Worm (Caenorhabditis elegans) whole organism, young adult: Measurements from ENCODE around the gene dsl-2.

Experiments used
- F10E7.11 ChIP-seq: sonication (generic microtip); optimal IDR thresholded peaks from 2 replicates; lab custom pipeline; 2017; ENCODE audit warnings: mild to moderate bottlenecking, missing genetic modification characterization, moderate library complexity, missing compliant biosample characterization
- F22D6.2 ChIP-seq: sonication (generic microtip); optimal IDR thresholded peaks from 2 replicates; lab custom pipeline; 2016; ENCODE audit warnings: mild to moderate bottlenecking, missing genetic modification characterization, missing compliant biosample characterization
- F23B12.7 ChIP-seq: sonication (generic microtip); optimal IDR thresholded peaks from 2 replicates; lab custom pipeline; 2017; ENCODE audit warnings: missing genetic modification characterization, mild to moderate bottlenecking, missing compliant biosample characterization, antibody characterized with exemption, moderate library complexity; ENCODE audit not compliant: insufficient read depth
- K11D2.4 ChIP-seq: fragments of 200-800 bp; sonication (Bioruptor generic); IDR thresholded peaks from 2 replicates; pipeline ENCODE4 v1.3.6; 2022; ENCODE audit warnings: missing genetic modification reagents, missing genetic modification characterization, missing compliant biosample characterization
- T07F8.4 ChIP-seq: sonication (generic microtip); optimal IDR thresholded peaks from 2 replicates; lab custom pipeline; 2016; ENCODE audit warnings: mild to moderate bottlenecking, missing genetic modification characterization, moderate library complexity, missing compliant biosample characterization
- ZK185.1 ChIP-seq: sonication (generic microtip); optimal IDR thresholded peaks from 2 replicates; lab custom pipeline; 2016; ENCODE audit warnings: mild to moderate bottlenecking, missing genetic modification characterization, missing compliant biosample characterization; ENCODE audit not compliant: poor library complexity, severe bottlenecking
- aptf-2 ChIP-seq: fragments of 200-800 bp; sonication (Bioruptor generic); conservative IDR thresholded peaks from 2 replicates; pipeline ENCODE4 v1.3.6; 2022; ENCODE audit warnings: missing genetic modification reagents, missing genetic modification characterization, missing compliant biosample characterization
- attf-3 ChIP-seq: fragments of 200-800 bp; sonication (Bioruptor generic); conservative IDR thresholded peaks from 2 replicates; pipeline ENCODE4 v1.3.6; 2022; ENCODE audit warnings: missing genetic modification reagents, missing genetic modification characterization, missing compliant biosample characterization
- attf-5 ChIP-seq: fragments of 200-800 bp; sonication (Bioruptor generic); optimal IDR thresholded peaks from 2 replicates; lab custom pipeline; 2018; ENCODE audit warnings: mild to moderate bottlenecking, missing genetic modification characterization, missing compliant biosample characterization
- cebp-2 ChIP-seq: fragments of 200-800 bp; sonication (Bioruptor generic); IDR thresholded peaks from 2 replicates; pipeline ENCODE4 v1.3.6; 2022; ENCODE audit warnings: missing genetic modification characterization, missing compliant biosample characterization
- ceh-100 ChIP-seq: fragments of 200-800 bp; sonication (Bioruptor generic); IDR thresholded peaks from 2 replicates; pipeline ENCODE4 v1.3.6; 2022; ENCODE audit warnings: missing genetic modification reagents, missing genetic modification characterization, missing compliant biosample characterization
- ceh-27 ChIP-seq: fragments of 200-800 bp; sonication (Bioruptor generic); optimal IDR thresholded peaks from 2 replicates; lab custom pipeline; 2018; ENCODE audit warnings: mild to moderate bottlenecking, missing genetic modification characterization, moderate library complexity, missing compliant biosample characterization
- ceh-40 ChIP-seq: fragments of 200-800 bp; sonication (Bioruptor generic); IDR thresholded peaks from 2 replicates; pipeline ENCODE4 v1.3.6; 2022; ENCODE audit warnings: missing genetic modification characterization, missing compliant biosample characterization
- dox-1 ChIP-seq: fragments of 200-800 bp; sonication (Bioruptor generic); IDR thresholded peaks from 2 replicates; pipeline ENCODE4 v1.3.6; 2022; ENCODE audit warnings: missing genetic modification reagents, missing genetic modification characterization, missing compliant biosample characterization
- egrh-3 ChIP-seq: fragments of 200-800 bp; sonication (Bioruptor generic); IDR thresholded peaks from 2 replicates; pipeline ENCODE4 v1.3.6; 2022; ENCODE audit warnings: missing genetic modification reagents, missing genetic modification characterization, missing compliant biosample characterization
- hlh-26 ChIP-seq: fragments of 200-800 bp; sonication (Bioruptor generic); conservative IDR thresholded peaks from 2 replicates; pipeline ENCODE4 v1.3.6; 2022; ENCODE audit warnings: missing genetic modification reagents, missing genetic modification characterization, missing compliant biosample characterization
- hrde-1 ChIP-seq: sonication (generic microtip); optimal IDR thresholded peaks from 2 replicates; lab custom pipeline; 2016; ENCODE audit warnings: missing genetic modification characterization, mild to moderate bottlenecking, missing compliant biosample characterization, moderate library complexity, missing genotype, missing genetic modification reagents, borderline replicate concordance
- lag-1 ChIP-seq: fragments of 200-800 bp; sonication (Bioruptor generic); IDR thresholded peaks from 2 replicates; pipeline ENCODE4 v1.3.6; 2022; ENCODE audit warnings: missing genetic modification reagents, missing genetic modification characterization, missing compliant biosample characterization
- let-526 ChIP-seq: fragments of 200-800 bp; sonication (Bioruptor generic); IDR thresholded peaks from 2 replicates; pipeline ENCODE4 v1.3.6; 2022; ENCODE audit warnings: missing genetic modification reagents, missing genetic modification characterization, missing compliant biosample characterization
- let-607 ChIP-seq, 2 experiments: fragments of 200-800 bp in 1 of 2; sonication (Bioruptor generic) in 1 of 2; sonication (generic microtip) in 1 of 2; optimal IDR thresholded peaks; 2 replicates each; lab custom pipeline; 2016 to 2018; ENCODE audit warnings: mild to moderate bottlenecking in 2 of 2, missing compliant biosample characterization in 2 of 2, missing genetic modification characterization in 2 of 2, moderate library complexity in 2 of 2, missing genotype in 1 of 2
- lin-26 ChIP-seq: fragments of 200-800 bp; sonication (Bioruptor generic); IDR thresholded peaks from 2 replicates; pipeline ENCODE4 v1.3.6; 2022; ENCODE audit warnings: missing genetic modification reagents, missing genetic modification characterization, missing compliant biosample characterization
- lin-40 ChIP-seq: sonication (generic microtip); optimal IDR thresholded peaks from 2 replicates; lab custom pipeline; 2016; ENCODE audit warnings: missing genetic modification characterization, mild to moderate bottlenecking, missing compliant biosample characterization, missing genotype, missing genetic modification reagents
- lsl-1 ChIP-seq: fragments of 200-800 bp; sonication (Bioruptor generic); optimal IDR thresholded peaks from 2 replicates; lab custom pipeline; 2018; ENCODE audit warnings: mild to moderate bottlenecking, missing genetic modification characterization, moderate library complexity, missing compliant biosample characterization
- madf-10 ChIP-seq: sonication (generic microtip); optimal IDR thresholded peaks from 2 replicates; lab custom pipeline; 2016; ENCODE audit warnings: mild to moderate bottlenecking, missing genetic modification characterization, missing compliant biosample characterization
- mcd-1 ChIP-seq: fragments of 200-800 bp; sonication (Bioruptor generic); IDR thresholded peaks from 2 replicates; pipeline ENCODE4 v1.3.6; 2022; ENCODE audit warnings: missing genetic modification reagents, missing genetic modification characterization, missing compliant biosample characterization
- mxl-1 ChIP-seq: sonication (generic microtip); optimal IDR thresholded peaks from 2 replicates; lab custom pipeline; 2016; ENCODE audit warnings: missing genetic modification characterization, missing compliant biosample characterization
- nfya-2 ChIP-seq: fragments of 200-800 bp; sonication (Bioruptor generic); IDR thresholded peaks from 2 replicates; pipeline ENCODE4 v1.3.6; 2022; ENCODE audit warnings: missing genetic modification reagents, missing genetic modification characterization, missing compliant biosample characterization
- nhr-179 ChIP-seq: sonication (generic microtip); optimal IDR thresholded peaks from 2 replicates; lab custom pipeline; 2016; ENCODE audit warnings: mild to moderate bottlenecking, missing genetic modification characterization, missing compliant biosample characterization
- nhr-80 ChIP-seq: sonication (generic microtip); optimal IDR thresholded peaks from 2 replicates; lab custom pipeline; 2016; ENCODE audit warnings: missing genetic modification characterization, missing compliant biosample characterization
- pha-4 ChIP-seq: fragments of 150-350 bp; sonication (generic microtip); optimal IDR thresholded peaks from 2 replicates; lab custom pipeline; 2014; ENCODE audit warnings: missing biosample characterization, missing genetic modification reagents, missing genetic modification characterization
- rcor-1 ChIP-seq: fragments of 200-800 bp; sonication (Bioruptor generic); IDR thresholded peaks from 2 replicates; pipeline ENCODE4 v1.3.6; 2022; ENCODE audit warnings: missing genetic modification reagents, missing genetic modification characterization, missing compliant biosample characterization
- sdz-38 ChIP-seq: sonication (generic microtip); optimal IDR thresholded peaks from 2 replicates; lab custom pipeline; 2016; ENCODE audit warnings: missing genotype, missing genetic modification characterization, missing compliant biosample characterization
- snpc-1.1 ChIP-seq: sonication (generic microtip); optimal IDR thresholded peaks from 2 replicates; lab custom pipeline; 2017; ENCODE audit warnings: missing genetic modification characterization, mild to moderate bottlenecking, missing compliant biosample characterization, antibody characterized with exemption, moderate library complexity, missing genotype, missing genetic modification reagents; ENCODE audit not compliant: insufficient read depth
- snpc-1.3 ChIP-seq: sonication (generic microtip); optimal IDR thresholded peaks from 2 replicates; lab custom pipeline; 2017; ENCODE audit warnings: missing genetic modification characterization, mild to moderate bottlenecking, missing compliant biosample characterization, antibody characterized with exemption, moderate library complexity, missing genotype, missing genetic modification reagents; ENCODE audit not compliant: insufficient read depth
- snpc-4 ChIP-seq, 5 experiments: fragments of 150-350 bp in 1 of 5; sonication (generic microtip) in 4 of 5; optimal IDR thresholded peaks; 2 replicates each; lab custom pipeline; 2014 to 2018; ENCODE audit warnings: missing genetic modification characterization in 5 of 5, missing biosample characterization in 3 of 5, antibody characterized with exemption in 2 of 5, mild to moderate bottlenecking in 2 of 5, missing compliant biosample characterization in 2 of 5, missing genotype in 2 of 5, moderate library complexity in 2 of 5, missing genetic modification reagents in 1 of 5
- tbp1 ChIP-seq: fragments of 200-800 bp; sonication (Bioruptor generic); optimal IDR thresholded peaks from 2 replicates; lab custom pipeline; 2018; ENCODE audit warnings: mild to moderate bottlenecking, missing genetic modification characterization, missing compliant biosample characterization
- zfh-2 ChIP-seq: fragments of 200-800 bp; sonication (Bioruptor generic); conservative IDR thresholded peaks from 2 replicates; pipeline ENCODE4 v1.3.6; 2022; ENCODE audit warnings: missing genetic modification reagents, missing genetic modification characterization, missing compliant biosample characterization
- zim-3 ChIP-seq: sonication (generic microtip); optimal IDR thresholded peaks from 2 replicates; lab custom pipeline; 2017; ENCODE audit warnings: mild to moderate bottlenecking, missing genetic modification characterization, moderate library complexity, missing compliant biosample characterization
- ztf-6 ChIP-seq: fragments of 200-800 bp; sonication (Bioruptor generic); IDR thresholded peaks from 2 replicates; pipeline ENCODE4 v1.3.6; 2022; ENCODE audit warnings: missing genetic modification reagents, missing genetic modification characterization, missing compliant biosample characterization

dsl-2 gene

DNA sequence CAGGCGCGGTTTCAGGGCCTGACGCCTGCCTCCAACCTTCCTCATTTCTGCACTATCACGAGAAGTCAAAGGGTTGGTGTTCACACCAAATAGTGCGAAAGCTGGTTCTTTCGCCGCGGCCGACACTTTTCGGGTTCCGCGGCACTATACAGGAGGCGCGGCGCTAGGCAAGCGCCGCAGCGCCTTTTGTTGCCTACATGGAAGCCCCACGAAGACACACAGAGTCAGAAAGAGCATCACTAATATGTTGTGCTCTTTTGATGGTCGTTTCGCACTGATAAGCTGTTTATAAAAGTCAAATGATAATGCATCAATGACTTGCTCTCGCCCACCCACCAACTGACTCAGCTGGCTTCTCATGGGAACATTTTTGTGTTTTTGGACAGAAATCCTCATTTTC is 7.1 kb upstream of the dsl-2 start:
- TF ChIP-seq egrh-3 (GFP tag; lab: Robert Waterston, UW) (0 out of 2 replicates have a peak, but pooled peaks have one; percentile 23), mxl-1 (tag; lab: Kevin White, UChicago) (no peak), cebp-2 (GFP tag; lab: Robert Waterston, UW) (no peak), pha-4 (tag; lab: Kevin White, UChicago) (no peak), ztf-6 (no peak), lag-1 (GFP tag; lab: Robert Waterston, UW) (no peak), zim-3 (tag; lab: Kevin White, UChicago) (no peak), zfh-2 (peak; percentile 69; the same call in 1 of the 2 replicates), F10E7.11 (tag; lab: Kevin White, UChicago) (no peak), ceh-100 (no peak), ZK185.1 (no peak), lsl-1 (GFP tag; lab: Kevin White, UChicago) (no peak), dox-1 (peak; percentile 51), snpc-4 (GFP tag; optimal IDR thresholded peaks at IDR 0.05; lab: Kevin White, UChicago) (no peak), snpc-4 (tag; optimal IDR thresholded peaks at IDR 0.05; lab: Kevin White, UChicago) (peak in 1 of 4 experiments; percentile 81), nhr-80 (tag; lab: Kevin White, UChicago) (peak; percentile 73), snpc-1.3 (tag; lab: Kevin White, UChicago) (no peak), madf-10 (tag; lab: Kevin White, UChicago) (no peak), let-526 (GFP tag; lab: Robert Waterston, UW) (no peak), let-607 (tag; optimal IDR thresholded peaks at IDR 0.05; lab: Kevin White, UChicago) (no peak), tbp1 (GFP tag; lab: Kevin White, UChicago) (no peak), F22D6.2 (no peak), sdz-38 (no peak), mcd-1 (GFP tag; lab: Robert Waterston, UW) (no peak), nfya-2 (GFP tag; lab: Robert Waterston, UW) (no peak), snpc-1.1 (tag; lab: Kevin White, UChicago) (no peak), K11D2.4 (no peak), hlh-26 (GFP tag; lab: Robert Waterston, UW) (no peak), ceh-27 (no peak), lin-40 (tag; lab: Kevin White, UChicago) (no peak), attf-5 (GFP tag; lab: Kevin White, UChicago) (no peak), rcor-1 (GFP tag; lab: Robert Waterston, UW) (no peak), nhr-179 (tag; lab: Kevin White, UChicago) (no peak), hrde-1 (tag; lab: Kevin White, UChicago) (no peak), ceh-40 (no peak), attf-3 (GFP tag; lab: Robert Waterston, UW) (no peak), aptf-2 (GFP tag; lab: Robert Waterston, UW) (no peak), T07F8.4 (no peak), F23B12.7 (tag; lab: Kevin White, UChicago) (no peak)

DNA sequence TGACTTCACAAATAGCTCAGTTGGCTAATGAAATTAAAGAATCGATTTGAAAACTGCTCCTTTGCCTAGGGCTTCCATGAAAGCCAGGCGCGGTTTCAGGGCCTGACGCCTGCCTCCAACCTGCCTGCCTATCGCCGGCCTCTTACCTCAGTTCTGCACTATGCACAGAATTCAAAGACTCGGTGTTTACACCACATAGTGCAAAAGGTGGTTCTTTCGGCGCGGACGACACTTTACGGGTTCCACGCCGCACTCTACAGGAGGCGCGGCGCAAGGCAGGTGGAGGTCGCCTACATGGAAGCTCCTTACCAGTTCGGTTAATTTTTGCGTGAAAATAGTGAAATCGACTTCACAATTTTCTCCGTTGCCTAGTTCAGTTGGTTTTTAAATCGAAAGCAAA is 5.0 kb upstream of the dsl-2 start:
- TF ChIP-seq mxl-1 (tag; lab: Kevin White, UChicago) (no peak), lin-26 (GFP tag; lab: Robert Waterston, UW) (0 out of 2 replicates have a peak, but pooled peaks have one; percentile 43), zfh-2 (peak; percentile 52)
